Worm (Caenorhabditis elegans) whole organism, L1 larva: ENCODE measurements around the gene C45G9.12.

Experiments used
- ceh-82 ChIP-seq, 3 experiments: fragments of 150-350 bp in 1 of 3; sonication (generic microtip) in 2 of 3; optimal IDR thresholded peaks; 2 replicates each; lab custom pipeline; 2014 to 2017; ENCODE audit warnings: missing biosample characterization in 3 of 3, missing genetic modification characterization in 3 of 3
- dpl-1 ChIP-seq, 3 experiments: fragments of 150-350 bp in 2 of 3; sonication (generic microtip) in 1 of 3; optimal IDR thresholded peaks; 2 replicates each; lab custom pipeline; 2014 to 2017; ENCODE audit warnings: missing biosample characterization in 3 of 3, missing genetic modification characterization in 3 of 3, missing genetic modification reagents in 3 of 3
- efl-1 ChIP-seq, 4 experiments: fragments of 150-350 bp; optimal IDR thresholded peaks in 3 of 4; peaks in 1 of 4; 1 replicate in 1 of 4; 2 replicates in 3 of 4; lab custom pipeline; 2014; ENCODE audit warnings: missing biosample characterization in 2 of 4, missing genetic modification characterization in 2 of 4, missing genetic modification reagents in 2 of 4
- hlh-4 ChIP-seq: sonication (generic microtip); optimal IDR thresholded peaks from 2 replicates; lab custom pipeline; 2016; ENCODE audit warnings: mild to moderate bottlenecking, missing genetic modification characterization, missing compliant biosample characterization
- mdl-1 ChIP-seq, 2 experiments: fragments of 150-350 bp; optimal IDR thresholded peaks; 2 replicates each; lab custom pipeline; 2014 to 2017; ENCODE audit warnings: missing biosample characterization in 2 of 2, missing genetic modification characterization in 2 of 2, inconsistent platforms in 1 of 2
- nhr-76 ChIP-seq: sonication (generic microtip); optimal IDR thresholded peaks from 2 replicates; lab custom pipeline; 2017; ENCODE audit warnings: missing biosample characterization, missing genetic modification characterization
- sox-4 ChIP-seq: sonication (generic microtip); optimal IDR thresholded peaks from 2 replicates; lab custom pipeline; 2016; ENCODE audit warnings: missing genetic modification characterization, missing compliant biosample characterization
- unc-62 ChIP-seq: fragments of 150-350 bp; optimal IDR thresholded peaks from 2 replicates; lab custom pipeline; 2014; ENCODE audit warnings: missing biosample characterization, missing genetic modification reagents, missing genetic modification characterization
- ztf-11 ChIP-seq, 2 experiments: sonication (generic microtip); optimal IDR thresholded peaks; 2 replicates each; lab custom pipeline; 2016 to 2017; ENCODE audit warnings: missing genetic modification characterization in 2 of 2, missing biosample characterization in 1 of 2, missing compliant biosample characterization in 1 of 2
- ztf-4 ChIP-seq: fragments of 150-350 bp; optimal IDR thresholded peaks from 2 replicates; lab custom pipeline; 2014; ENCODE audit warnings: missing biosample characterization, missing genetic modification characterization

ce11 chrIII:5061798-5062197 lies 9.6 kb downstream of the C45G9.12 start, which contains the start of gene C45G9.10:
- no peak for TF ChIP-seq mdl-1 (tag; optimal IDR thresholded peaks at IDR 0.05; lab: Kevin White, UChicago)
- TF ChIP-seq unc-62 (GFP tag; lab: Kevin White, UChicago): no peak
- no peak for TF ChIP-seq ztf-11 (tag; optimal IDR thresholded peaks at IDR 0.05; lab: Kevin White, UChicago)
- TF ChIP-seq nhr-76: no peak
- TF ChIP-seq hlh-4 (tag; lab: Kevin White, UChicago): no peak
- TF ChIP-seq sox-4: no peak
- TF ChIP-seq efl-1 (optimal IDR thresholded peaks at IDR 0.05; lab: Kevin White, UChicago): no peak
- no peak for TF ChIP-seq efl-1 (GFP tag; optimal IDR thresholded peaks at IDR 0.05 in 1 of 2; lab: Kevin White, UChicago)
- no peak for TF ChIP-seq ztf-4
- no peak for TF ChIP-seq dpl-1 (GFP tag; optimal IDR thresholded peaks at IDR 0.05; lab: Kevin White, UChicago)
- no peak for TF ChIP-seq ceh-82 (tag; optimal IDR thresholded peaks at IDR 0.05; lab: Kevin White, UChicago)
